Worm (Caenorhabditis elegans): Measurements from ENCODE around the gene T02H6.1.

The T02H6.1 gene

ce11 chrII:753469-753868, 44.3 kb downstream of the T02H6.1 start:
- no peak for TF ChIP-seq aptf-2 (GFP tag; conservative IDR thresholded peaks at IDR 0.05)
- TF ChIP-seq unc-62 (GFP tag; optimal IDR thresholded peaks at IDR 0.05): no peak
- no peak for TF ChIP-seq repo-1 (tag; optimal IDR thresholded peaks at IDR 0.05)
- peak; percentile 40 for TF ChIP-seq rpc-1 (optimal IDR thresholded peaks at IDR 0.05)
- peak; percentile 59 for TF ChIP-seq rpc-1 (tag; optimal IDR thresholded peaks at IDR 0.05)
- no peak for TF ChIP-seq lag-1 (GFP tag; IDR thresholded peaks at IDR 0.05)
- TF ChIP-seq lir-1 (GFP tag; conservative IDR thresholded peaks at IDR 0.05): no peak
- TF ChIP-seq tbp1 (GFP tag; optimal IDR thresholded peaks at IDR 0.05): peak; percentile 72
- TF ChIP-seq madf-8 (GFP tag; conservative IDR thresholded peaks at IDR 0.05): no peak
- TF ChIP-seq lsl-1 (GFP tag; optimal IDR thresholded peaks at IDR 0.05): no peak
- peak; percentile 32 for TF ChIP-seq B0261.1 (tag; optimal IDR thresholded peaks at IDR 0.05)
- no peak for TF ChIP-seq lsy-27 (tag; optimal IDR thresholded peaks at IDR 0.05; ENCODE audit: borderline replicate concordance, insufficient read depth)

DNA sequence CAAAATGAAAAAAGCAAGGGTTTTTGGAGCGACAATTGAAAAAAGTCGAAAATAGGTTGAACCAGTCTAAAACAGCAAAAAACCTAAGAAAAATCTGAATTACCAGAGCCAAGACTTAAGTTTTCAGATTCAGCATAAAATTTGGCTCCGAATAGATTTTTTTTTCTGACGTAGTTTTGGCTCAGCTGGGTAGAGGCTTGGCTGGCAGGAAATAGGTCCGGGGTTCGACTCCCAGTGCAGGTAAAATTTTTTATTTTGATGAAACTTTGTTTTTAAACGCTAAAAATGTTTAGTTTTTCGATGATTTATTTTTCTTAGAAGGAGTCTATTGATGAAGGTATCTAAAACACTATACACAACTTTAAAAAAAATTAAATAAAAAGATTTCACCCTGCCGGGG, 45.8 kb downstream of the T02H6.1 start:
- no peak for TF ChIP-seq lsl-1 (GFP tag; optimal IDR thresholded peaks at IDR 0.05)
- no peak for TF ChIP-seq attf-3 (GFP tag; conservative IDR thresholded peaks at IDR 0.05)
- no peak for TF ChIP-seq ztf-25 (GFP tag; IDR thresholded peaks at IDR 0.05)
- TF ChIP-seq ccch-3 (GFP tag; optimal IDR thresholded peaks at IDR 0.05): no peak
- TF ChIP-seq F57C9.4 (tag; optimal IDR thresholded peaks at IDR 0.05): no peak
- no peak for TF ChIP-seq C06A6.2 (GFP tag; conservative IDR thresholded peaks at IDR 0.05)
- TF ChIP-seq madf-10 (tag; optimal IDR thresholded peaks at IDR 0.05): no peak
- TF ChIP-seq hsf-1 (GFP tag; IDR thresholded peaks at IDR 0.05): no peak
- TF ChIP-seq hmg-20 (GFP tag; IDR thresholded peaks at IDR 0.05): no peak
- TF ChIP-seq zim-3 (tag; optimal IDR thresholded peaks at IDR 0.05): no peak
- TF ChIP-seq snpc-1.1 (tag; optimal IDR thresholded peaks at IDR 0.05; ENCODE audit: insufficient read depth): no peak
- TF ChIP-seq attf-5 (GFP tag; optimal IDR thresholded peaks at IDR 0.05): no peak
- no peak for TF ChIP-seq attf-6 (GFP tag; IDR thresholded peaks at IDR 0.05)
- TF ChIP-seq tbp1 (GFP tag; optimal IDR thresholded peaks at IDR 0.05): peak; percentile 74
- no peak for TF ChIP-seq mes-4 (tag; optimal IDR thresholded peaks at IDR 0.05)
- 0 out of 2 replicates have a peak, but pooled peaks have one; percentile 10 for TF ChIP-seq cebp-2 (GFP tag; IDR thresholded peaks at IDR 0.05)
- TF ChIP-seq unc-130 (GFP tag; optimal IDR thresholded peaks at IDR 0.05): no peak
- 0 out of 2 replicates have a peak, but pooled peaks have one; percentile 28 for TF ChIP-seq pbrm-1 (GFP tag; IDR thresholded peaks at IDR 0.05)
- peak; percentile 4 for TF ChIP-seq rpc-1 (optimal IDR thresholded peaks at IDR 0.05)
- TF ChIP-seq rpc-1 (tag; optimal IDR thresholded peaks at IDR 0.05): peak; percentile 58
- no peak for TF ChIP-seq Y53G8AR.9 (GFP tag; conservative IDR thresholded peaks at IDR 0.05)
- TF ChIP-seq nfyb-1 (GFP tag; IDR thresholded peaks at IDR 0.05): no peak
- TF ChIP-seq snpc-1.3 (tag; optimal IDR thresholded peaks at IDR 0.05; ENCODE audit: insufficient read depth): no peak
- TF ChIP-seq ZK185.1 (tag; optimal IDR thresholded peaks at IDR 0.05; ENCODE audit: poor library complexity, severe bottlenecking): no peak

ce11 chrII:756161-756560, 47.0 kb downstream of the T02H6.1 start:
- TF ChIP-seq ceh-100 (GFP tag; IDR thresholded peaks at IDR 0.05) (no peak), ZK185.1 (tag; optimal IDR thresholded peaks at IDR 0.05; ENCODE audit: poor library complexity, severe bottlenecking) (no peak), fkh-3 (tag; optimal IDR thresholded peaks at IDR 0.05) (no peak), zim-3 (tag; optimal IDR thresholded peaks at IDR 0.05) (no peak), rcor-1 (GFP tag; IDR thresholded peaks at IDR 0.05) (no peak), rec-8 (tag; optimal IDR thresholded peaks at IDR 0.05) (no peak), nfya-2 (GFP tag; IDR thresholded peaks at IDR 0.05) (no peak), F22D6.2 (tag; optimal IDR thresholded peaks at IDR 0.05) (no peak), Y95B8A.8 (GFP tag; IDR thresholded peaks at IDR 0.05) (no peak), hlh-26 (GFP tag; conservative IDR thresholded peaks at IDR 0.05) (no peak), ztf-18 (tag; optimal IDR thresholded peaks at IDR 0.05) (no peak)
